Worm (Caenorhabditis elegans) whole organism, L1 larva: ENCODE results near the gene srb-3.

Source experiments
- C04F5.9 ChIP-seq: sonication (generic microtip); optimal IDR thresholded peaks from 2 replicates; lab custom pipeline; 2016; ENCODE audit warnings: missing genetic modification characterization, missing compliant biosample characterization
- F16B12.6 ChIP-seq: fragments of 150-350 bp; optimal IDR thresholded peaks from 2 replicates; lab custom pipeline; 2014; ENCODE audit warnings: missing biosample characterization, missing genetic modification characterization
- aha-1 ChIP-seq: fragments of 150-350 bp; optimal IDR thresholded peaks from 2 replicates; lab custom pipeline; 2014; ENCODE audit warnings: missing biosample characterization, missing genetic modification characterization
- aly-2 ChIP-seq: fragments of 150-350 bp; optimal IDR thresholded peaks from 2 replicates; lab custom pipeline; 2014; ENCODE audit warnings: missing biosample characterization, missing genetic modification characterization
- ama-1 ChIP-seq: fragments of 150-350 bp; optimal IDR thresholded peaks from 2 replicates; lab custom pipeline; 2014
- ceh-82 ChIP-seq, 3 experiments: fragments of 150-350 bp in 1 of 3; sonication (generic microtip) in 2 of 3; optimal IDR thresholded peaks; 2 replicates each; lab custom pipeline; 2014 to 2017; ENCODE audit warnings: missing biosample characterization in 3 of 3, missing genetic modification characterization in 3 of 3
- dpl-1 ChIP-seq, 3 experiments: fragments of 150-350 bp in 2 of 3; sonication (generic microtip) in 1 of 3; optimal IDR thresholded peaks; 2 replicates each; lab custom pipeline; 2014 to 2017; ENCODE audit warnings: missing biosample characterization in 3 of 3, missing genetic modification characterization in 3 of 3, missing genetic modification reagents in 3 of 3
- dsc-1 ChIP-seq: sonication (generic microtip); optimal IDR thresholded peaks from 2 replicates; lab custom pipeline; 2016; ENCODE audit warnings: mild to moderate bottlenecking, missing genetic modification characterization, missing compliant biosample characterization
- efl-1 ChIP-seq, 4 experiments: fragments of 150-350 bp; optimal IDR thresholded peaks in 3 of 4; peaks in 1 of 4; 1 replicate in 1 of 4; 2 replicates in 3 of 4; lab custom pipeline; 2014; ENCODE audit warnings: missing biosample characterization in 2 of 4, missing genetic modification characterization in 2 of 4, missing genetic modification reagents in 2 of 4
- efl-3 ChIP-seq: fragments of 200-800 bp; sonication (Bioruptor generic); optimal IDR thresholded peaks from 2 replicates; lab custom pipeline; 2018; ENCODE audit warnings: mild to moderate bottlenecking, missing genetic modification characterization, missing compliant biosample characterization
- egl-13 ChIP-seq: sonication (generic microtip); optimal IDR thresholded peaks from 2 replicates; lab custom pipeline; 2016; ENCODE audit warnings: missing genotype, missing genetic modification reagents, missing genetic modification characterization, missing compliant biosample characterization
- elt-3 ChIP-seq, 6 experiments: fragments of 150-350 bp in 1 of 6; sonication (generic microtip); optimal IDR thresholded peaks; 2 replicates each; lab custom pipeline; 2017 to 2018; ENCODE audit warnings: missing biosample characterization in 6 of 6, missing genetic modification characterization in 6 of 6, inconsistent platforms in 1 of 6
- ets-5 ChIP-seq: fragments of 200-800 bp; sonication (Bioruptor generic); IDR thresholded peaks from 2 replicates; pipeline ENCODE4 v1.3.6; 2022; ENCODE audit warnings: missing genetic modification characterization, missing compliant biosample characterization
- fkh-10 ChIP-seq: sonication (generic microtip); optimal IDR thresholded peaks from 2 replicates; lab custom pipeline; 2017; ENCODE audit warnings: missing biosample characterization, missing genetic modification reagents, missing genetic modification characterization
- fkh-8 ChIP-seq: sonication (generic microtip); optimal IDR thresholded peaks from 2 replicates; lab custom pipeline; 2016; ENCODE audit warnings: mild to moderate bottlenecking, missing genetic modification characterization, missing compliant biosample characterization
- fos-1 ChIP-seq: fragments of 150-350 bp; optimal IDR thresholded peaks from 2 replicates; lab custom pipeline; 2014; ENCODE audit warnings: missing biosample characterization, missing genetic modification characterization
- grh-1 ChIP-seq: fragments of 200-800 bp; sonication (Bioruptor generic); IDR thresholded peaks from 2 replicates; pipeline ENCODE4 v1.3.6; 2022; ENCODE audit warnings: missing genetic modification reagents, missing genetic modification characterization, missing compliant biosample characterization
- hlh-17 ChIP-seq: fragments of 200-800 bp; sonication (Bioruptor generic); optimal IDR thresholded peaks from 2 replicates; lab custom pipeline; 2018; ENCODE audit warnings: missing genetic modification characterization, mild to moderate bottlenecking, missing compliant biosample characterization, moderate library complexity, borderline replicate concordance
- hpl-2 ChIP-seq: fragments of 150-350 bp; optimal IDR thresholded peaks from 2 replicates; lab custom pipeline; 2014; ENCODE audit warnings: missing biosample characterization, missing genetic modification reagents, missing genetic modification characterization
- irx-1 ChIP-seq: sonication (generic microtip); optimal IDR thresholded peaks from 2 replicates; lab custom pipeline; 2016; ENCODE audit warnings: missing genetic modification characterization, missing compliant biosample characterization
- jun-1 ChIP-seq: fragments of 150-350 bp; optimal IDR thresholded peaks from 2 replicates; lab custom pipeline; 2014; ENCODE audit warnings: missing biosample characterization, missing genetic modification reagents, missing genetic modification characterization
- lin-13 ChIP-seq: fragments of 150-350 bp; optimal IDR thresholded peaks from 2 replicates; lab custom pipeline; 2014; ENCODE audit warnings: missing biosample characterization, missing genetic modification reagents, missing genetic modification characterization
- lin-35 ChIP-seq, 2 experiments: fragments of 150-350 bp; optimal IDR thresholded peaks; 2 replicates each; lab custom pipeline; 2014; ENCODE audit warnings: missing biosample characterization in 2 of 2, missing genetic modification characterization in 2 of 2, missing genetic modification reagents in 2 of 2
- lin-39 ChIP-seq: fragments of 150-350 bp; optimal IDR thresholded peaks from 2 replicates; lab custom pipeline; 2014; ENCODE audit warnings: missing biosample characterization, missing genetic modification reagents, missing genetic modification characterization
- mab-9 ChIP-seq: fragments of 200-800 bp; sonication (Bioruptor generic); IDR thresholded peaks from 2 replicates; pipeline ENCODE4 v1.3.6; 2022; ENCODE audit warnings: missing genetic modification reagents, missing genetic modification characterization, missing compliant biosample characterization
- mdl-1 ChIP-seq, 2 experiments: fragments of 150-350 bp; optimal IDR thresholded peaks; 2 replicates each; lab custom pipeline; 2014 to 2017; ENCODE audit warnings: missing biosample characterization in 2 of 2, missing genetic modification characterization in 2 of 2, inconsistent platforms in 1 of 2
- mef-2 ChIP-seq: fragments of 150-350 bp; optimal IDR thresholded peaks from 2 replicates; lab custom pipeline; 2014; ENCODE audit warnings: missing biosample characterization, missing genetic modification characterization
- mep-1 ChIP-seq: fragments of 150-350 bp; optimal IDR thresholded peaks from 2 replicates; lab custom pipeline; 2014; ENCODE audit warnings: missing biosample characterization, missing genetic modification characterization
- nhr-12 ChIP-seq: sonication (generic microtip); optimal IDR thresholded peaks from 2 replicates; lab custom pipeline; 2017; ENCODE audit warnings: missing biosample characterization, missing genetic modification characterization
- nhr-20 ChIP-seq: sonication (generic microtip); optimal IDR thresholded peaks from 2 replicates; lab custom pipeline; 2016; ENCODE audit warnings: mild to moderate bottlenecking, missing genetic modification characterization, missing compliant biosample characterization
- nhr-71 ChIP-seq: sonication (generic microtip); optimal IDR thresholded peaks from 2 replicates; lab custom pipeline; 2016; ENCODE audit warnings: mild to moderate bottlenecking, missing genetic modification characterization, moderate library complexity, missing compliant biosample characterization
- nhr-76 ChIP-seq: sonication (generic microtip); optimal IDR thresholded peaks from 2 replicates; lab custom pipeline; 2017; ENCODE audit warnings: missing biosample characterization, missing genetic modification characterization
- nhr-90 ChIP-seq: sonication (generic microtip); optimal IDR thresholded peaks from 2 replicates; lab custom pipeline; 2016; ENCODE audit warnings: mild to moderate bottlenecking, missing genetic modification characterization, missing compliant biosample characterization; ENCODE audit not compliant: poor library complexity
- pag-3 ChIP-seq: sonication (generic microtip); optimal IDR thresholded peaks from 2 replicates; lab custom pipeline; 2017; ENCODE audit warnings: missing genetic modification characterization, mild to moderate bottlenecking, missing compliant biosample characterization, antibody characterized with exemption, borderline replicate concordance; ENCODE audit not compliant: insufficient read depth
- pax-3 ChIP-seq: fragments of 200-800 bp; sonication (Bioruptor generic); optimal IDR thresholded peaks from 2 replicates; lab custom pipeline; 2018; ENCODE audit warnings: mild to moderate bottlenecking, missing genetic modification characterization, moderate library complexity, missing compliant biosample characterization
- pqm-1 ChIP-seq: sonication (generic microtip); optimal IDR thresholded peaks from 3 replicates; lab custom pipeline; 2017; ENCODE audit warnings: missing biosample characterization, missing genetic modification characterization
- rnt-1 ChIP-seq: sonication (generic microtip); optimal IDR thresholded peaks from 2 replicates; lab custom pipeline; 2016; ENCODE audit warnings: mild to moderate bottlenecking, missing genetic modification characterization, moderate library complexity, missing compliant biosample characterization
- skn-1 ChIP-seq: fragments of 150-350 bp; optimal IDR thresholded peaks from 2 replicates; lab custom pipeline; 2014; ENCODE audit warnings: missing biosample characterization, missing genetic modification characterization
- snu-23 ChIP-seq: sonication (generic microtip); optimal IDR thresholded peaks from 2 replicates; lab custom pipeline; 2016; ENCODE audit warnings: missing genetic modification characterization, missing compliant biosample characterization
- sup-37 ChIP-seq: fragments of 200-800 bp; sonication (Bioruptor generic); optimal IDR thresholded peaks from 2 replicates; lab custom pipeline; 2018; ENCODE audit warnings: mild to moderate bottlenecking, missing genetic modification characterization, missing compliant biosample characterization
- swsn-7 ChIP-seq: sonication (generic microtip); optimal IDR thresholded peaks from 2 replicates; lab custom pipeline; 2016; ENCODE audit warnings: missing genetic modification characterization, missing compliant biosample characterization
- tbx-2 ChIP-seq: sonication (generic microtip); optimal IDR thresholded peaks from 2 replicates; lab custom pipeline; 2016; ENCODE audit warnings: missing genetic modification characterization, missing compliant biosample characterization
- tlp-1 ChIP-seq: fragments of 150-350 bp; optimal IDR thresholded peaks from 2 replicates; lab custom pipeline; 2014; ENCODE audit warnings: missing biosample characterization, missing genetic modification characterization
- unc-130 ChIP-seq: fragments of 150-350 bp; optimal IDR thresholded peaks from 2 replicates; lab custom pipeline; 2017; ENCODE audit warnings: missing biosample characterization, missing genetic modification characterization, inconsistent platforms
- unc-30 ChIP-seq: sonication (generic microtip); optimal IDR thresholded peaks from 2 replicates; lab custom pipeline; 2017; ENCODE audit warnings: missing biosample characterization, missing genetic modification characterization
- unc-86 ChIP-seq: sonication (generic microtip); optimal IDR thresholded peaks from 2 replicates; lab custom pipeline; 2016; ENCODE audit warnings: missing genetic modification characterization, missing compliant biosample characterization
- unc-98 ChIP-seq: fragments of 200-800 bp; sonication (Bioruptor generic); IDR thresholded peaks from 2 replicates; pipeline ENCODE4 v1.3.6; 2022; ENCODE audit warnings: missing genetic modification characterization, missing compliant biosample characterization
- vab-15 ChIP-seq: sonication (generic microtip); optimal IDR thresholded peaks from 2 replicates; lab custom pipeline; 2017; ENCODE audit warnings: missing genotype, mild to moderate bottlenecking, missing genetic modification characterization, missing compliant biosample characterization
- zag-1 ChIP-seq: fragments of 150-350 bp; optimal IDR thresholded peaks from 2 replicates; lab custom pipeline; 2014; ENCODE audit warnings: missing biosample characterization, missing genetic modification characterization
- zip-4 ChIP-seq: fragments of 200-800 bp; sonication (Bioruptor generic); optimal IDR thresholded peaks from 2 replicates; lab custom pipeline; 2018; ENCODE audit warnings: mild to moderate bottlenecking, missing genetic modification characterization, moderate library complexity, missing compliant biosample characterization

The srb-3 gene

DNA sequence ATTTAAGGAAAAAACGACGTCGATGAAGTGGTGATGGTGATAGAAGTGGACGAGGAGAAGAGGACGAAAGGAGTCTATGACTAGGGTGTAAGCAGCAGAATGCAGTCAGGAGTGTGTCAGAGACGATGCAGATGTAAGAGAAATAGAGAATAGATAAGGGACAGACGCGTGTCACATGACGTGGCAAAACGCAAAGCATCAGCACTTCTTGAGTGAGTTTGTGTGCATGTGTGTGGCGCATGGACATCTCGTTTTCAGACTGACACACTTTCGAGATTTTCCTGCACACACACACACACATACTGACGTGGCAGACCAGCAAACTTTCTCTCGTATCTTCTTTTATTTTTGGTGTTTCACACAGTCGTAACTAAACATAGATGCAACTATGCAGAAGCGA, 15.8 kb upstream of the srb-3 start (continued):
- TF ChIP-seq efl-1 (optimal IDR thresholded peaks at IDR 0.05; lab: Kevin White, UChicago): peak; percentile 43 to 46
- TF ChIP-seq efl-1 (GFP tag; optimal IDR thresholded peaks at IDR 0.05 in 1 of 2; lab: Kevin White, UChicago): peak in 1 of 2 experiments; percentile 90
- TF ChIP-seq elt-3 (tag; optimal IDR thresholded peaks at IDR 0.05; lab: Kevin White, UChicago): peak in 2 of 6 experiments; percentile 6 to 20
- TF ChIP-seq nhr-71: peak; percentile 83
- peak; percentile 53 for TF ChIP-seq jun-1
- peak; percentile 38 for TF ChIP-seq lin-13 (GFP tag; lab: Kevin White, UChicago)
- TF ChIP-seq pqm-1 (tag; lab: Kevin White, UChicago): peak; percentile 56
- TF ChIP-seq mdl-1 (tag; optimal IDR thresholded peaks at IDR 0.05; lab: Kevin White, UChicago): peak in 1 of 2 experiments; percentile 80
- peak; percentile 33 for TF ChIP-seq unc-130 (tag; lab: Kevin White, UChicago)
- TF ChIP-seq zip-4 (GFP tag; lab: Kevin White, UChicago): no peak
- TF ChIP-seq aly-2 (tag; lab: Kevin White, UChicago): no peak
- TF ChIP-seq dpl-1 (GFP tag; optimal IDR thresholded peaks at IDR 0.05; lab: Kevin White, UChicago): peak in 2 of 3 experiments; percentile 5 to 35
- TF ChIP-seq egl-13: peak; percentile 41
- TF ChIP-seq swsn-7: peak; percentile 57

ce11 chrII:5181497-5181896, 14.9 kb upstream of the srb-3 start:
- TF ChIP-seq sup-37 (no peak), ceh-82 (tag; optimal IDR thresholded peaks at IDR 0.05; lab: Kevin White, UChicago) (peak; percentile 9 to 70 (median 47)), grh-1 (GFP tag; lab: Robert Waterston, UW) (no peak; the same call in 1 of the 2 replicates), mef-2 (tag; lab: Kevin White, UChicago) (no peak), skn-1 (tag; lab: Kevin White, UChicago) (peak; percentile 34), zag-1 (no peak), vab-15 (tag; lab: Kevin White, UChicago) (no peak), swsn-7 (peak; percentile 76), hlh-17 (no peak), nhr-20 (tag; lab: Kevin White, UChicago) (peak; percentile 84), nhr-90 (tag; lab: Kevin White, UChicago) (peak; percentile 68), pag-3 (tag; lab: Kevin White, UChicago) (no peak), mep-1 (tag; lab: Kevin White, UChicago) (peak; percentile 73), dsc-1 (tag; lab: Kevin White, UChicago) (peak; percentile 37), lin-13 (GFP tag; lab: Kevin White, UChicago) (peak; percentile 69), mab-9 (no peak; the same call in 1 of the 2 replicates), nhr-12 (tag; lab: Kevin White, UChicago) (no peak), pax-3 (peak; percentile 11), snu-23 (peak; percentile 90), ama-1 (no peak), fos-1 (peak; percentile 43), nhr-76 (tag; lab: Kevin White, UChicago) (no peak), elt-3 (tag; optimal IDR thresholded peaks at IDR 0.05; lab: Kevin White, UChicago) (peak in 1 of 6 experiments; percentile 11), fkh-10 (GFP tag; lab: Kevin White, UChicago) (peak; percentile 59), aha-1 (no peak), hpl-2 (GFP tag; lab: Kevin White, UChicago) (peak; percentile 13), unc-130 (tag; lab: Kevin White, UChicago) (peak; percentile 10), ets-5 (no peak), efl-3 (GFP tag; lab: Kevin White, UChicago) (no peak), C04F5.9 (tag; lab: Kevin White, UChicago) (no peak), irx-1 (tag; lab: Kevin White, UChicago) (peak; percentile 41), lin-39 (tag; lab: Kevin White, UChicago) (no peak), unc-98 (GFP tag; lab: Robert Waterston, UW) (no peak), tlp-1 (no peak), F16B12.6 (tag; lab: Kevin White, UChicago) (peak; percentile 32), tbx-2 (peak; percentile 79), unc-30 (tag; lab: Kevin White, UChicago) (no peak), unc-86 (tag; lab: Kevin White, UChicago) (peak; percentile 57), rnt-1 (tag; lab: Kevin White, UChicago) (peak; percentile 52), fkh-8 (tag; lab: Kevin White, UChicago) (peak; percentile 83), egl-13 (peak; percentile 25), lin-35 (GFP tag; optimal IDR thresholded peaks at IDR 0.05; lab: Kevin White, UChicago) (peak; percentile 57 to 61)
